Fruit fly (Drosophila melanogaster) whole organism, embryonic: ENCODE measurements around the gene CG32271.
A peak's percentile ranks its signal among the peaks of the same experiment; 100 is the strongest.

Experiments
- Awh ChIP-seq: fragments of 200-800 bp; sonication (Bioruptor generic); IDR thresholded peaks from 2 replicates; pipeline ENCODE4, ENCODE4 v1.3.6; 2022; ENCODE audit warnings: missing biosample characterization, missing genetic modification characterization
- CG11695 ChIP-seq: fragments of 200-800 bp; sonication (Bioruptor generic); IDR thresholded peaks from 3 replicates; pipeline ENCODE4 v1.3.6; 2022; ENCODE audit warnings: missing biosample characterization, missing genetic modification characterization
- CG11696 ChIP-seq: fragments of 200-800 bp; sonication (Bioruptor generic); IDR thresholded peaks from 2 replicates; pipeline ENCODE4 v1.3.6; 2022; ENCODE audit warnings: missing biosample characterization, missing genetic modification characterization
- CG12769 ChIP-seq: fragments of 200-800 bp; sonication (Bioruptor generic); optimal IDR thresholded peaks from 2 replicates; lab custom pipeline; 2019; ENCODE audit warnings: missing biosample characterization, mild to moderate bottlenecking, missing genetic modification characterization, moderate library complexity
- CG13894 ChIP-seq: fragments of 200-800 bp; sonication (Bioruptor generic); optimal IDR thresholded peaks from 3 replicates; lab custom pipeline; 2018; ENCODE audit warnings: missing biosample characterization, mild to moderate bottlenecking, missing genetic modification characterization, moderate library complexity
- CG14860 ChIP-seq: fragments of 200-800 bp; sonication (Bioruptor generic); IDR thresholded peaks from 3 replicates; pipeline ENCODE4 v1.3.6; 2022; ENCODE audit warnings: missing biosample characterization, missing genetic modification characterization; ENCODE audit not compliant: partially characterized antibody
- CG15479 ChIP-seq: fragments of 200-800 bp; sonication (Bioruptor generic); optimal IDR thresholded peaks from 3 replicates; lab custom pipeline; 2019; ENCODE audit warnings: missing biosample characterization, mild to moderate bottlenecking, missing genetic modification characterization, moderate library complexity
- CG15514 ChIP-seq: fragments of 200-800 bp; sonication (Bioruptor generic); optimal IDR thresholded peaks from 3 replicates; lab custom pipeline; 2017; ENCODE audit warnings: missing biosample characterization, missing genetic modification characterization, mild to moderate bottlenecking, moderate library complexity, missing genetic modification reagents
- CG1647 ChIP-seq: fragments of 200-800 bp; sonication (Bioruptor generic); optimal IDR thresholded peaks from 3 replicates; lab custom pipeline; 2016; ENCODE audit warnings: missing biosample characterization, missing genetic modification characterization
- CG17328 ChIP-seq: fragments of 200-800 bp; sonication (Bioruptor generic); IDR thresholded peaks from 2 replicates; pipeline ENCODE4 v1.3.6; 2022; ENCODE audit warnings: missing biosample characterization, missing genetic modification characterization
- CG18619 ChIP-seq: fragments of 200-800 bp; sonication (Bioruptor generic); optimal IDR thresholded peaks from 3 replicates; lab custom pipeline; 2017; ENCODE audit warnings: missing biosample characterization, mild to moderate bottlenecking, missing genetic modification characterization
- CG2116 ChIP-seq: fragments of 200-800 bp; sonication (Bioruptor generic); optimal IDR thresholded peaks from 3 replicates; lab custom pipeline; 2018; ENCODE audit warnings: missing biosample characterization, mild to moderate bottlenecking, missing genetic modification characterization
- CG2129 ChIP-seq: fragments of 200-800 bp; sonication (Bioruptor generic); IDR thresholded peaks from 2 replicates; pipeline ENCODE4 v1.3.6; 2022; ENCODE audit warnings: missing biosample characterization, missing genetic modification characterization; ENCODE audit not compliant: partially characterized antibody
- CG2199 ChIP-seq: fragments of 200-800 bp; sonication (Bioruptor generic); IDR thresholded peaks from 3 replicates; pipeline ENCODE4 v1.3.6; 2022; ENCODE audit warnings: missing biosample characterization, missing genetic modification characterization
- CG2889 ChIP-seq: fragments of 200-800 bp; sonication (Bioruptor generic); IDR thresholded peaks from 3 replicates; pipeline ENCODE4 v1.3.6; 2022; ENCODE audit warnings: missing biosample characterization, missing genetic modification characterization
- CG30431 ChIP-seq: fragments of 200-800 bp; sonication (Bioruptor generic); optimal IDR thresholded peaks from 2 replicates; lab custom pipeline; 2017; ENCODE audit warnings: missing biosample characterization, missing genetic modification characterization
- CG3838 ChIP-seq: fragments of 200-800 bp; sonication (Bioruptor generic); optimal IDR thresholded peaks from 3 replicates; lab custom pipeline; 2016; ENCODE audit warnings: missing biosample characterization, missing genetic modification characterization
- CG3847 ChIP-seq: fragments of 200-800 bp; sonication (Bioruptor generic); IDR thresholded peaks from 2 replicates; pipeline ENCODE4 v1.3.6; 2022; ENCODE audit warnings: missing biosample characterization, missing genetic modification characterization
- CG3995 ChIP-seq: fragments of 200-800 bp; sonication (Bioruptor generic); optimal IDR thresholded peaks from 3 replicates; lab custom pipeline; 2016; ENCODE audit warnings: missing biosample characterization, missing genetic modification characterization
- CG4328 ChIP-seq: fragments of 200-800 bp; sonication (Bioruptor generic); optimal IDR thresholded peaks from 3 replicates; lab custom pipeline; 2017; ENCODE audit warnings: missing biosample characterization, missing genetic modification reagents, missing genetic modification characterization
- CG4730 ChIP-seq: fragments of 200-800 bp; sonication (Bioruptor generic); IDR thresholded peaks from 2 replicates; pipeline ENCODE4 v1.3.6; 2022; ENCODE audit warnings: missing biosample characterization, missing genetic modification characterization
- CG6813 ChIP-seq: fragments of 200-800 bp; sonication (Bioruptor generic); optimal IDR thresholded peaks from 2 replicates; lab custom pipeline; 2017; ENCODE audit warnings: missing biosample characterization, missing genetic modification characterization, mild to moderate bottlenecking, moderate library complexity, missing genetic modification reagents
- CG7745 ChIP-seq: fragments of 200-800 bp; sonication (Bioruptor generic); optimal IDR thresholded peaks from 2 replicates; lab custom pipeline; 2018; ENCODE audit warnings: missing biosample characterization, mild to moderate bottlenecking, missing genetic modification characterization, moderate library complexity
- CG7963 ChIP-seq: fragments of 200-800 bp; sonication (Bioruptor generic); IDR thresholded peaks from 3 replicates; pipeline ENCODE4 v1.3.6; 2022; ENCODE audit warnings: missing biosample characterization, missing genetic modification characterization; ENCODE audit not compliant: partially characterized antibody
- CG8089 ChIP-seq: fragments of 200-800 bp; sonication (Bioruptor generic); optimal IDR thresholded peaks from 3 replicates; lab custom pipeline; 2016; ENCODE audit warnings: missing biosample characterization, missing genetic modification characterization
- CG8478 ChIP-seq: fragments of >200 bp; optimal IDR thresholded peaks from 2 replicates; lab custom pipeline; 2018
- CG9609 ChIP-seq: fragments of 200-800 bp; sonication (Bioruptor generic); optimal IDR thresholded peaks from 3 replicates; lab custom pipeline; 2016; ENCODE audit warnings: missing biosample characterization, missing genetic modification characterization
- Deaf1 ChIP-seq: fragments of 200-800 bp; optimal IDR thresholded peaks from 3 replicates; lab custom pipeline; 2019; ENCODE audit warnings: missing biosample characterization, mild to moderate bottlenecking, missing genetic modification characterization, moderate library complexity
- Doc3 ChIP-seq: fragments of 200-800 bp; sonication (Bioruptor generic); IDR thresholded peaks from 3 replicates; pipeline ENCODE4 v1.3.6; 2022; ENCODE audit warnings: missing biosample characterization, missing genetic modification characterization; ENCODE audit not compliant: partially characterized antibody
- Dp ChIP-seq: fragments of 200-800 bp; sonication (Bioruptor generic); optimal IDR thresholded peaks from 2 replicates; lab custom pipeline; 2018; ENCODE audit warnings: missing biosample characterization, mild to moderate bottlenecking, missing genetic modification characterization, moderate library complexity
- HLHmδ ChIP-seq: fragments of 200-800 bp; sonication (Bioruptor generic); optimal IDR thresholded peaks from 2 replicates; lab custom pipeline; 2018; ENCODE audit warnings: missing biosample characterization, mild to moderate bottlenecking, missing genetic modification characterization, moderate library complexity
- Med ChIP-seq: fragments of 200-800 bp; sonication (Bioruptor generic); peaks from one replicate; lab custom pipeline; 2016; ENCODE audit warnings: missing biosample characterization, missing genetic modification characterization, mild to moderate bottlenecking, inconsistent platforms, moderate library complexity
- Nf-YA ChIP-seq: fragments of 200-800 bp; sonication (Bioruptor generic); IDR thresholded peaks from 2 replicates; pipeline ENCODE4 v1.3.6; 2022; ENCODE audit warnings: missing biosample characterization, missing genetic modification characterization
- Rfx ChIP-seq: fragments of 200-800 bp; sonication (Bioruptor generic); IDR thresholded peaks from 2 replicates; pipeline ENCODE4 v1.3.6; 2022; ENCODE audit warnings: missing biosample characterization, missing genetic modification characterization
- Taf1 ChIP-seq: fragments of 200-800 bp; sonication (Bioruptor generic); IDR thresholded peaks from 2 replicates; pipeline ENCODE4 v1.3.6; 2022; ENCODE audit warnings: missing biosample characterization, missing genetic modification characterization
- btn ChIP-seq: fragments of 200-800 bp; sonication (Bioruptor generic); optimal IDR thresholded peaks from 2 replicates; lab custom pipeline; 2016; ENCODE audit warnings: missing biosample characterization, missing genetic modification characterization
- caup ChIP-seq: fragments of 200-800 bp; sonication (Bioruptor generic); optimal IDR thresholded peaks from 3 replicates; lab custom pipeline; 2017; ENCODE audit warnings: missing biosample characterization, mild to moderate bottlenecking, missing genetic modification characterization, moderate library complexity; ENCODE audit not compliant: severe bottlenecking
- dimm ChIP-seq: fragments of 200-800 bp; sonication (Bioruptor generic); IDR thresholded peaks from 2 replicates; pipeline ENCODE4 v1.3.6; 2022; ENCODE audit warnings: missing biosample characterization, missing genetic modification characterization
- hbn ChIP-seq: fragments of 200-800 bp; sonication (Bioruptor generic); IDR thresholded peaks from 2 replicates; pipeline ENCODE4 v1.3.6; 2022; ENCODE audit warnings: missing biosample characterization, missing genetic modification characterization; ENCODE audit not compliant: partially characterized antibody
- klu ChIP-seq: fragments of 200-800 bp; sonication (Bioruptor generic); IDR thresholded peaks from 2 replicates; pipeline ENCODE4 v1.3.6; 2022; ENCODE audit warnings: missing biosample characterization, missing genetic modification characterization
- nau ChIP-seq: fragments of 200-800 bp; sonication (Bioruptor generic); optimal IDR thresholded peaks from 3 replicates; lab custom pipeline; 2017; ENCODE audit warnings: missing biosample characterization, mild to moderate bottlenecking, missing genetic modification characterization, missing genetic modification reagents
- oc ChIP-seq: fragments of 200-800 bp; sonication (Bioruptor generic); optimal IDR thresholded peaks from 2 replicates; lab custom pipeline; 2018; ENCODE audit warnings: missing biosample characterization, mild to moderate bottlenecking, missing genetic modification characterization, moderate library complexity
- peb ChIP-seq: fragments of 200-800 bp; sonication (Bioruptor generic); IDR thresholded peaks from 2 replicates; pipeline ENCODE4 v1.3.6; 2022; ENCODE audit warnings: missing biosample characterization, missing genetic modification characterization
- pfk ChIP-seq: fragments of 200-800 bp; sonication (Bioruptor generic); optimal IDR thresholded peaks from 2 replicates; lab custom pipeline; 2018; ENCODE audit warnings: missing biosample characterization, mild to moderate bottlenecking, missing genetic modification characterization, moderate library complexity
- schlank ChIP-seq: fragments of 200-800 bp; sonication (Bioruptor generic); optimal IDR thresholded peaks from 2 replicates; lab custom pipeline; 2018; ENCODE audit warnings: missing biosample characterization, mild to moderate bottlenecking, missing genetic modification characterization
- shn ChIP-seq: fragments of 200-800 bp; sonication (Bioruptor generic); optimal IDR thresholded peaks from 3 replicates; lab custom pipeline; 2016; ENCODE audit warnings: missing biosample characterization, missing genetic modification characterization
- stc ChIP-seq: fragments of 200-800 bp; sonication (Bioruptor generic); IDR thresholded peaks from 2 replicates; pipeline ENCODE4 v1.3.6; 2022; ENCODE audit warnings: missing biosample characterization, missing genetic modification characterization
- trem ChIP-seq: fragments of 200-800 bp; optimal IDR thresholded peaks from 3 replicates; lab custom pipeline; 2019; ENCODE audit warnings: missing biosample characterization, mild to moderate bottlenecking, missing genetic modification characterization, moderate library complexity

The CG32271 gene

dm6 chr3L:3192333-3192894 lies 10.5 kb downstream of the CG32271 start, which contains the start of gene CG14965 (continued):
- TF ChIP-seq Awh (GFP tag; lab: Robert Waterston, UW) (no peak), CG2116 (GFP tag; lab: Kevin White, UChicago) (peak; percentile 80), peb (GFP tag; lab: Robert Waterston, UW) (no peak), Dp (GFP tag; lab: Kevin White, UChicago) (peak; percentile 81), oc (no peak), Med (peak; percentile 2), CG6813 (GFP tag; lab: Kevin White, UChicago) (no peak), btn (GFP tag; lab: Kevin White, UChicago) (no peak), CG14860 (peak; percentile 87), CG2889 (GFP tag; lab: Robert Waterston, UW) (no peak), schlank (tag; lab: Kevin White, UChicago) (no peak), CG2199 (no peak), CG30431 (GFP tag; lab: Kevin White, UChicago) (no peak), CG18619 (GFP tag; lab: Kevin White, UChicago) (no peak), CG2129 (GFP tag; lab: Robert Waterston, UW) (peak; percentile 86), CG4328 (no peak), stc (GFP tag; lab: Robert Waterston, UW) (no peak), CG3847 (no peak), CG3995 (GFP tag; lab: Kevin White, UChicago) (no peak), CG11696 (GFP tag; lab: Robert Waterston, UW) (no peak), CG8089 (no peak), CG12769 (no peak), trem (tag; lab: Kevin White, UChicago) (no peak), CG1647 (no peak), CG9609 (GFP tag; lab: Kevin White, UChicago) (no peak), CG15479 (peak; percentile 79), Nf-YA (GFP tag; lab: Robert Waterston, UW) (no peak), hbn (peak; percentile 86), dimm (GFP tag; lab: Robert Waterston, UW) (no peak), CG7963 (GFP tag; lab: Robert Waterston, UW) (peak; percentile 72), CG7745 (tag; lab: Kevin White, UChicago) (no peak), CG8478 (lab: Kevin White, UChicago) (no peak)

- no peak for TF ChIP-seq CG13894 (tag; lab: Kevin White, UChicago)
These were observed 13.3 kb downstream of the CG32271 start, which contains the start of the genes CG42525 and CG14958 for dm6 chr3L:3189647-3190046. Gene CG42525 (minus strand): TSS chr3L:3189747. Gene CG14958 (plus strand): TSS chr3L:3189978.

DNA sequence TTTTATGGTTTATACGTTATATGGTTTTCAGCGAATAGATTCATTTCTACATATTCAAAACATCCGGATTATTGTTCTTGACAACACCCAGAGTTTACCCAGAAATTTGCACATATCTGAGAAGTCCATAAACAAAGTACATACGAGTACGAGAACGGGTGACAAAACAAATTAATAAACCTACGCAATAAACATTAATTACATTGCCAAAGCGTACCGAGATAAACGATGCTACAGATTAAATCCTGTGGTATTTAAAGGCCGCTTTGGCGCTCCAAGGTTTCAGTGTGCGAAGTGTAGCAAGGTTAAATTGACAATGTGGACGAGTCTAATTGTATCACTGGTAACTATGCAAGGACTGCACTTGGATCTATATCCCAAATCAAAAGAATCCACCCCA lies 15.7 kb downstream of the CG32271 start, which contains the start of gene CG14957:
CG14957 (plus strand) TSS at position 301 of the 400 bp plus-strand sequence.
- TF ChIP-seq HLHmδ (GFP tag; lab: Kevin White, UChicago) (no peak), CG6813 (GFP tag; lab: Kevin White, UChicago) (no peak), Rfx (GFP tag; lab: Robert Waterston, UW) (0 out of 2 replicates have a peak, but pooled peaks have one; percentile 12), CG2129 (GFP tag; lab: Robert Waterston, UW) (no peak)

dm6 chr3L:3186364-3186763 lies 16.6 kb downstream of the CG32271 start, which contains the start of gene CG32284:
Gene CG32284 (plus strand): TSS chr3L:3186664.
- no peak for TF ChIP-seq nau (GFP tag; lab: Kevin White, UChicago)
- no peak for TF ChIP-seq shn
- no peak for TF ChIP-seq CG4730 (GFP tag; lab: Robert Waterston, UW)
- TF ChIP-seq CG3838 = no peak
- TF ChIP-seq Deaf1 = no peak
- no peak for TF ChIP-seq Taf1
- TF ChIP-seq Doc3 (GFP tag; lab: Robert Waterston, UW) = no peak
- no peak for TF ChIP-seq caup (GFP tag; lab: Kevin White, UChicago)
- no peak for TF ChIP-seq klu (GFP tag; lab: Robert Waterston, UW)
- TF ChIP-seq CG17328 (GFP tag; lab: Robert Waterston, UW) = no peak
- no peak for TF ChIP-seq CG11695
- TF ChIP-seq pfk (GFP tag; lab: Kevin White, UChicago) = no peak
- no peak for TF ChIP-seq CG15514 (GFP tag; lab: Kevin White, UChicago)
